Fruit fly (Drosophila melanogaster): ENCODE measurements around the gene Taf4.

DNA sequence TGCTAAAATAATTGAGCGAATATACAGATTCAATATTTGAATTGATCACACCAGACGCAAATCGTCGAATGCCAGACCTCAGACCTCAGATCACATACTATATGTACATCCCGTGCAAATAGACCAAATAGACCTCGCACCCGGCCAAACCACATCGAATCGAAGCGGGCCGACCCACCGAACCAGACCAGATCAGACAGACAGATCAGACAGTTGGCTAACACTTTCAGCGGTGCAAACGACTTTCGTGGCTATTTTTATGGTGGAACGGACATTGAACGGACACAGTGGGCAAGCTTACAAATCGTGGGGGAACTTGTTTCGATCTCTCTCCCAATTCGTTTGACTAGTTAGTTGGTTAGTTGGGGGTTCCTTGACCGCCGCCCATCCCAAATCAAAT lies 38.7 kb downstream of the Taf4 start:
- TF ChIP-seq Sin3A (optimal IDR thresholded peaks at IDR 0.05) (no peak), psq (optimal IDR thresholded peaks at IDR 0.05) (no peak), Myc (optimal IDR thresholded peaks at IDR 0.05) (no peak), insv (optimal IDR thresholded peaks at IDR 0.05) (no peak), ttk (optimal IDR thresholded peaks at IDR 0.05) (no peak), h (optimal IDR thresholded peaks at IDR 0.05) (no peak)
